Fruit fly (Drosophila melanogaster) whole organism, prepupa: ENCODE results near the gene E23.

Experiments
- Blimp-1 ChIP-seq: fragments of 200-800 bp; sonication (Bioruptor generic); optimal IDR thresholded peaks from 3 replicates; lab custom pipeline; 2017; ENCODE audit warnings: missing biosample characterization, missing genetic modification characterization, mild to moderate bottlenecking, moderate library complexity, missing genetic modification reagents
- CG11294 ChIP-seq: fragments of 200-800 bp; sonication (Bioruptor generic); IDR thresholded peaks from 2 replicates; pipeline ENCODE4 v1.3.6; 2022; ENCODE audit warnings: missing biosample characterization, missing genetic modification characterization
- CG15336 ChIP-seq: fragments of 200-800 bp; sonication (Bioruptor generic); IDR thresholded peaks from 2 replicates; pipeline ENCODE4 v1.3.6; 2022; ENCODE audit warnings: missing biosample characterization, missing genetic modification characterization
- CG16779 ChIP-seq: fragments of 200-800 bp; sonication (Bioruptor generic); optimal IDR thresholded peaks from 3 replicates; lab custom pipeline; 2017; ENCODE audit warnings: missing biosample characterization, mild to moderate bottlenecking, missing genetic modification characterization
- CG3032 ChIP-seq: fragments of 200-800 bp; optimal IDR thresholded peaks from 2 replicates; lab custom pipeline; 2019; ENCODE audit warnings: missing biosample characterization, mild to moderate bottlenecking, missing genetic modification characterization, moderate library complexity
- CG4318 ChIP-seq: fragments of 200-800 bp; sonication (Bioruptor generic); optimal IDR thresholded peaks from 3 replicates; lab custom pipeline; 2017; ENCODE audit warnings: missing biosample characterization, mild to moderate bottlenecking, missing genetic modification characterization
- CG6808 ChIP-seq: fragments of 200-800 bp; sonication (Bioruptor generic); optimal IDR thresholded peaks from 3 replicates; lab custom pipeline; 2017; ENCODE audit warnings: missing biosample characterization, missing genetic modification characterization, mild to moderate bottlenecking, moderate library complexity, missing genetic modification reagents
- Smox ChIP-seq: fragments of 200-800 bp; sonication (Bioruptor generic); optimal IDR thresholded peaks from 3 replicates; lab custom pipeline; 2016; ENCODE audit warnings: missing biosample characterization, missing genetic modification characterization
- Sox102F ChIP-seq: fragments of 200-800 bp; sonication (Bioruptor generic); optimal IDR thresholded peaks from 2 replicates; lab custom pipeline; 2016; ENCODE audit warnings: missing biosample characterization, mild to moderate bottlenecking, missing genetic modification characterization
- Sox14 ChIP-seq: fragments of 200-800 bp; sonication (Bioruptor generic); optimal IDR thresholded peaks from 3 replicates; lab custom pipeline; 2016; ENCODE audit warnings: missing biosample characterization, missing genetic modification characterization
- Sox15 ChIP-seq: fragments of 200-800 bp; sonication (Bioruptor generic); optimal IDR thresholded peaks from 3 replicates; lab custom pipeline; 2016; ENCODE audit warnings: missing biosample characterization, missing genetic modification characterization
- fd59A ChIP-seq: fragments of 200-800 bp; sonication (Bioruptor generic); optimal IDR thresholded peaks from 2 replicates; lab custom pipeline; 2017; ENCODE audit warnings: missing biosample characterization, mild to moderate bottlenecking, missing genetic modification characterization, missing genetic modification reagents
- ss ChIP-seq, 2 experiments: fragments of 200-800 bp; sonication (Bioruptor generic); optimal IDR thresholded peaks; 2 replicates in 1 of 2; 3 replicates in 1 of 2; lab custom pipeline; 2017 to 2018; ENCODE audit warnings: mild to moderate bottlenecking in 2 of 2, missing biosample characterization in 2 of 2, missing genetic modification characterization in 2 of 2, moderate library complexity in 1 of 2
- svp ChIP-seq: fragments of 200-800 bp; sonication (Bioruptor generic); peaks from one replicate; lab custom pipeline; 2016; ENCODE audit warnings: missing biosample characterization, missing genetic modification characterization

DNA sequence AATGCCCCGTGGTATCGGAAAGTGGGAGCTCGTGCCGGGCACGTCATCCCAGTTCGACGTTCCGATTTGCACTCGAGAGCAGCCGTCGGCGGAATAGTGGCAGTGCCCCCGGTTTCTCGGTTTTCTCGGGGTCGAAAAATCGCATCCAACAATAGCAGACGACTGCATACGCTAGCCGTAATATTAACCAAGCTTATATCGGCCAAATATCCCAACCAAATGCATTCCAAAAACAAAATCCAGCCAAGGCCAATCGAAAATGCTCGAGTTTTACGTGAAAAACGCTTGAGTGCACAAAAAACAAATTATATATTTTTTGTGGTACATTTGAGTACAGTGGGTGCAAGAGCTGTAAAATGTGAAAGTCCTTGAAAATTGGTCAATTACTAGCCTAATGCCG lies 16.7 kb upstream of the E23 start:
- no peak for TF ChIP-seq Smox (GFP tag; lab: Kevin White, UChicago)
- TF ChIP-seq CG6808 (GFP tag; lab: Kevin White, UChicago) = no peak
- TF ChIP-seq Sox14 (GFP tag; lab: Kevin White, UChicago) = no peak
- TF ChIP-seq svp (GFP tag; lab: Kevin White, UChicago) = peak; percentile 19
- TF ChIP-seq CG15336 (GFP tag; lab: Robert Waterston, UW) = peak; percentile 59
- TF ChIP-seq Sox15 (GFP tag; lab: Kevin White, UChicago) = no peak
- peak; percentile 12 for TF ChIP-seq fd59A (GFP tag; lab: Kevin White, UChicago)
- TF ChIP-seq Sox102F (GFP tag; lab: Kevin White, UChicago) = no peak
- TF ChIP-seq CG3032 (tag; lab: Kevin White, UChicago) = no peak
- TF ChIP-seq ss (GFP tag; optimal IDR thresholded peaks at IDR 0.05; lab: Kevin White, UChicago) = no peak
- peak; percentile 24 for TF ChIP-seq CG16779 (tag; lab: Kevin White, UChicago)
- TF ChIP-seq Blimp-1 (GFP tag; lab: Kevin White, UChicago) = no peak
- peak; percentile 32 for TF ChIP-seq CG4318 (GFP tag; lab: Kevin White, UChicago)
- peak; percentile 53; the same call in 1 of the 2 replicates for TF ChIP-seq CG11294 (GFP tag; lab: Robert Waterston, UW)
